Fruit fly (Drosophila melanogaster): ENCODE results near the gene RpS10b.

- TF ChIP-seq CG8359 (GFP tag; optimal IDR thresholded peaks at IDR 0.05; ENCODE audit: borderline replicate concordance) (no peak), Dfd (GFP tag; optimal IDR thresholded peaks at IDR 0.05) (no peak), Taf1 (GFP tag; IDR thresholded peaks at IDR 0.05) (no peak), CG2116 (GFP tag; optimal IDR thresholded peaks at IDR 0.05) (no peak), CrebB (tag; optimal IDR thresholded peaks at IDR 0.05) (no peak), croc (GFP tag; conservative IDR thresholded peaks at IDR 0.05) (no peak), dmrt11E (tag; optimal IDR thresholded peaks at IDR 0.05) (no peak), tio (GFP tag; optimal IDR thresholded peaks at IDR 0.05) (no peak), otp (GFP tag; IDR thresholded peaks at IDR 0.05) (no peak), Hr3 (GFP tag; optimal IDR thresholded peaks at IDR 0.05) (no peak), fu2 (GFP tag; optimal IDR thresholded peaks at IDR 0.05) (no peak), da (GFP tag; optimal IDR thresholded peaks at IDR 0.05) (no peak)
Observed at dm6 chrX:19577940-19578632, 19.7 kb upstream of the RpS10b start.

All from whole organism, embryonic.